Fruit fly (Drosophila melanogaster): Measurements from ENCODE around the gene sn.

- TF ChIP-seq CrebA (GFP tag; optimal IDR thresholded peaks at IDR 0.05; ENCODE audit: borderline replicate concordance) (no peak), pan (optimal IDR thresholded peaks at IDR 0.05) (no peak), Myc (optimal IDR thresholded peaks at IDR 0.05) (no peak), HLH106 (tag; optimal IDR thresholded peaks at IDR 0.05) (no peak), tai (GFP tag; optimal IDR thresholded peaks at IDR 0.05) (no peak), Dif (GFP tag; optimal IDR thresholded peaks at IDR 0.05; ENCODE audit: partially characterized antibody) (no peak), Hr83 (GFP tag; optimal IDR thresholded peaks at IDR 0.05; ENCODE audit: poor library complexity, severe bottlenecking) (no peak), psq (GFP tag; optimal IDR thresholded peaks at IDR 0.05) (no peak), sage (GFP tag; optimal IDR thresholded peaks at IDR 0.05) (no peak), Sp1 (GFP tag; optimal IDR thresholded peaks at IDR 0.05) (no peak), OdsH (GFP tag; optimal IDR thresholded peaks at IDR 0.05) (no peak)
Observed at dm6 chrX:7967848-7968143, 4.0 kb downstream of the sn start.

Measured in whole organism, wandering third instar larva.